Fruit fly (Drosophila melanogaster) whole organism, embryonic: ENCODE data around the gene mRpL49.

Experiments used
- Awh ChIP-seq: fragments of 200-800 bp; sonication (Bioruptor generic); IDR thresholded peaks from 2 replicates; pipeline ENCODE4, ENCODE4 v1.3.6; 2022; ENCODE audit warnings: missing biosample characterization, missing genetic modification characterization
- BEAF-32 ChIP-seq: fragments of 200-800 bp; sonication (Bioruptor generic); optimal IDR thresholded peaks from 3 replicates; lab custom pipeline; 2017; ENCODE audit warnings: missing biosample characterization, missing genetic modification characterization, mild to moderate bottlenecking, moderate library complexity, missing genetic modification reagents
- Bgb ChIP-seq: fragments of 200-800 bp; sonication (Bioruptor generic); IDR thresholded peaks from 2 replicates; pipeline ENCODE4 v1.3.6; 2022; ENCODE audit warnings: missing biosample characterization, missing genetic modification characterization; ENCODE audit not compliant: partially characterized antibody
- CG1024 ChIP-seq: fragments of 200-800 bp; sonication (Bioruptor generic); IDR thresholded peaks from 2 replicates; pipeline ENCODE4 v1.3.6; 2022; ENCODE audit warnings: missing biosample characterization, missing genetic modification characterization
- CG11560 ChIP-seq: fragments of 200-800 bp; sonication (Bioruptor generic); IDR thresholded peaks from 3 replicates; pipeline ENCODE4 v1.3.6; 2022; ENCODE audit warnings: missing biosample characterization, missing genetic modification characterization
- CG14860 ChIP-seq: fragments of 200-800 bp; sonication (Bioruptor generic); IDR thresholded peaks from 3 replicates; pipeline ENCODE4 v1.3.6; 2022; ENCODE audit warnings: missing biosample characterization, missing genetic modification characterization; ENCODE audit not compliant: partially characterized antibody
- CG1603 ChIP-seq: fragments of 200-800 bp; sonication (Bioruptor generic); optimal IDR thresholded peaks from 2 replicates; lab custom pipeline; 2019; ENCODE audit warnings: missing biosample characterization, mild to moderate bottlenecking, missing genetic modification characterization, moderate library complexity
- CG16813 ChIP-seq: fragments of 200-800 bp; sonication (Bioruptor generic); IDR thresholded peaks from 3 replicates; pipeline ENCODE4 v1.3.6; 2022; ENCODE audit warnings: missing biosample characterization, missing genetic modification characterization; ENCODE audit not compliant: partially characterized antibody
- CG17568 ChIP-seq: fragments of 200-800 bp; sonication (Bioruptor generic); optimal IDR thresholded peaks from 2 replicates; lab custom pipeline; 2018; ENCODE audit warnings: missing biosample characterization, mild to moderate bottlenecking, missing genetic modification characterization, moderate library complexity
- CG31441 ChIP-seq: fragments of 200-800 bp; sonication (Bioruptor generic); IDR thresholded peaks from 2 replicates; pipeline ENCODE4 v1.3.6; 2022; ENCODE audit warnings: missing biosample characterization, missing genetic modification characterization
- CG43689 ChIP-seq: fragments of 200-800 bp; sonication (Bioruptor generic); IDR thresholded peaks from 2 replicates; pipeline ENCODE4 v1.3.6; 2022; ENCODE audit warnings: missing biosample characterization, missing genetic modification characterization
- CG6765 ChIP-seq: fragments of 200-800 bp; sonication (Bioruptor generic); optimal IDR thresholded peaks from 3 replicates; lab custom pipeline; 2017; ENCODE audit warnings: missing biosample characterization, mild to moderate bottlenecking, missing genetic modification characterization
- CG6791 ChIP-seq: fragments of 200-800 bp; sonication (Bioruptor generic); IDR thresholded peaks from 3 replicates; pipeline ENCODE4 v1.3.6; 2022; ENCODE audit warnings: missing biosample characterization, missing genetic modification characterization; ENCODE audit not compliant: partially characterized antibody
- CG6813 ChIP-seq: fragments of 200-800 bp; sonication (Bioruptor generic); optimal IDR thresholded peaks from 2 replicates; lab custom pipeline; 2017; ENCODE audit warnings: missing biosample characterization, missing genetic modification characterization, mild to moderate bottlenecking, moderate library complexity, missing genetic modification reagents
- CG7963 ChIP-seq: fragments of 200-800 bp; sonication (Bioruptor generic); IDR thresholded peaks from 3 replicates; pipeline ENCODE4 v1.3.6; 2022; ENCODE audit warnings: missing biosample characterization, missing genetic modification characterization; ENCODE audit not compliant: partially characterized antibody
- CG8089 ChIP-seq: fragments of 200-800 bp; sonication (Bioruptor generic); optimal IDR thresholded peaks from 3 replicates; lab custom pipeline; 2016; ENCODE audit warnings: missing biosample characterization, missing genetic modification characterization
- CG8478 ChIP-seq: fragments of >200 bp; optimal IDR thresholded peaks from 2 replicates; lab custom pipeline; 2018
- CG9609 ChIP-seq: fragments of 200-800 bp; sonication (Bioruptor generic); optimal IDR thresholded peaks from 3 replicates; lab custom pipeline; 2016; ENCODE audit warnings: missing biosample characterization, missing genetic modification characterization
- CHES-1-like ChIP-seq: fragments of 200-800 bp; sonication (Bioruptor generic); optimal IDR thresholded peaks from 2 replicates; lab custom pipeline; 2016; ENCODE audit warnings: missing biosample characterization, missing genetic modification characterization
- Dbx ChIP-seq: fragments of 200-800 bp; sonication (Bioruptor generic); IDR thresholded peaks from 3 replicates; pipeline ENCODE4 v1.3.6; 2022; ENCODE audit warnings: missing biosample characterization, missing genetic modification characterization
- Deaf1 ChIP-seq: fragments of 200-800 bp; optimal IDR thresholded peaks from 3 replicates; lab custom pipeline; 2019; ENCODE audit warnings: missing biosample characterization, mild to moderate bottlenecking, missing genetic modification characterization, moderate library complexity
- Dref ChIP-seq: fragments of 200-800 bp; sonication (Bioruptor generic); IDR thresholded peaks from 2 replicates; pipeline ENCODE4 v1.3.6; 2022; ENCODE audit warnings: missing biosample characterization, missing genetic modification characterization
- Elba2 ChIP-seq: fragments of 200-800 bp; sonication (Bioruptor generic); optimal IDR thresholded peaks from 3 replicates; lab custom pipeline; 2016; ENCODE audit warnings: missing biosample characterization, missing genetic modification characterization
- Fer1 ChIP-seq: fragments of 200-800 bp; sonication (Bioruptor generic); optimal IDR thresholded peaks from 2 replicates; lab custom pipeline; 2017; ENCODE audit warnings: missing biosample characterization, mild to moderate bottlenecking, missing genetic modification characterization
- Hr3 ChIP-seq: fragments of 200-800 bp; sonication (Bioruptor generic); optimal IDR thresholded peaks from 3 replicates; lab custom pipeline; 2016; ENCODE audit warnings: missing biosample characterization, missing genetic modification characterization
- Lim3 ChIP-seq: fragments of 200-800 bp; sonication (Bioruptor generic); IDR thresholded peaks from 2 replicates; pipeline ENCODE4 v1.3.6; 2022; ENCODE audit warnings: missing biosample characterization, missing genetic modification characterization
- MESR4 ChIP-seq: fragments of 200-800 bp; sonication (Bioruptor generic); optimal IDR thresholded peaks from 2 replicates; lab custom pipeline; 2018; ENCODE audit warnings: missing biosample characterization, mild to moderate bottlenecking, missing genetic modification characterization, moderate library complexity
- Poxn ChIP-seq: fragments of 200-800 bp; sonication (Bioruptor generic); IDR thresholded peaks from 2 replicates; pipeline ENCODE4 v1.3.6; 2022; ENCODE audit warnings: missing biosample characterization, missing genetic modification characterization
- Rfx ChIP-seq: fragments of 200-800 bp; sonication (Bioruptor generic); IDR thresholded peaks from 2 replicates; pipeline ENCODE4 v1.3.6; 2022; ENCODE audit warnings: missing biosample characterization, missing genetic modification characterization
- Sox102F ChIP-seq: fragments of 200-800 bp; sonication (Bioruptor generic); optimal IDR thresholded peaks from 2 replicates; lab custom pipeline; 2018; ENCODE audit warnings: missing biosample characterization, mild to moderate bottlenecking, missing genetic modification characterization, moderate library complexity
- Spps ChIP-seq: fragments of 200-800 bp; sonication (Bioruptor generic); optimal IDR thresholded peaks from 2 replicates; lab custom pipeline; 2018; ENCODE audit warnings: missing biosample characterization, mild to moderate bottlenecking, missing genetic modification characterization
- Vsx1 ChIP-seq: fragments of 200-800 bp; sonication (Bioruptor generic); optimal IDR thresholded peaks from 2 replicates; lab custom pipeline; 2017; ENCODE audit warnings: missing biosample characterization, mild to moderate bottlenecking, missing genetic modification characterization, missing genetic modification reagents
- bcd ChIP-seq: fragments of 200-800 bp; sonication (Bioruptor generic); optimal IDR thresholded peaks from 2 replicates; lab custom pipeline; 2017; ENCODE audit warnings: missing biosample characterization, mild to moderate bottlenecking, missing genetic modification characterization
- disco-r ChIP-seq: fragments of 200-800 bp; sonication (Bioruptor generic); optimal IDR thresholded peaks from 2 replicates; lab custom pipeline; 2016; ENCODE audit warnings: missing biosample characterization, missing genetic modification characterization
- dpn ChIP-seq, 2 experiments: fragments of 200-800 bp; sonication (Bioruptor generic); optimal IDR thresholded peaks; 3 replicates each; lab custom pipeline; 2016; ENCODE audit warnings: missing biosample characterization in 2 of 2, missing genetic modification characterization in 2 of 2
- en ChIP-seq: fragments of 200-800 bp; sonication (Bioruptor generic); optimal IDR thresholded peaks from 2 replicates; lab custom pipeline; 2016; ENCODE audit warnings: missing biosample characterization, missing genetic modification characterization
- exex ChIP-seq: fragments of 200-800 bp; sonication (Bioruptor generic); optimal IDR thresholded peaks from 4 replicates; lab custom pipeline; 2018; ENCODE audit warnings: missing biosample characterization, mild to moderate bottlenecking, missing genetic modification characterization, moderate library complexity
- fd96Cb ChIP-seq: fragments of 200-800 bp; sonication (Bioruptor generic); optimal IDR thresholded peaks from 2 replicates; lab custom pipeline; 2018; ENCODE audit warnings: missing biosample characterization, mild to moderate bottlenecking, missing genetic modification characterization, moderate library complexity
- gfzf ChIP-seq: fragments of 200-800 bp; sonication (Bioruptor generic); optimal IDR thresholded peaks from 2 replicates; lab custom pipeline; 2016; ENCODE audit warnings: missing biosample characterization, mild to moderate bottlenecking, missing genetic modification characterization, moderate library complexity
- h ChIP-seq: fragments of >200 bp; optimal IDR thresholded peaks from 2 replicates; lab custom pipeline; 2017
- hbn ChIP-seq: fragments of 200-800 bp; sonication (Bioruptor generic); IDR thresholded peaks from 2 replicates; pipeline ENCODE4 v1.3.6; 2022; ENCODE audit warnings: missing biosample characterization, missing genetic modification characterization; ENCODE audit not compliant: partially characterized antibody
- inv ChIP-seq: fragments of 200-800 bp; sonication (Bioruptor generic); IDR thresholded peaks from 2 replicates; pipeline ENCODE4 v1.3.6; 2022; ENCODE audit warnings: missing biosample characterization, missing genetic modification characterization; ENCODE audit not compliant: partially characterized antibody
- knrl ChIP-seq: fragments of 200-800 bp; sonication (Bioruptor generic); IDR thresholded peaks from 3 replicates; pipeline ENCODE4 v1.3.6; 2022; ENCODE audit warnings: missing biosample characterization, missing genetic modification characterization; ENCODE audit not compliant: partially characterized antibody
- lola ChIP-seq, 3 experiments: fragments of >200 bp in 2 of 3; fragments of 200-800 bp in 1 of 3; sonication (Bioruptor generic) in 1 of 3; optimal IDR thresholded peaks; 2 replicates each; lab custom pipeline; 2017 to 2019; ENCODE audit warnings: missing biosample characterization in 3 of 3, missing genetic modification characterization in 3 of 3, mild to moderate bottlenecking in 1 of 3, moderate library complexity in 1 of 3
- luna ChIP-seq: fragments of 200-800 bp; sonication (Bioruptor generic); optimal IDR thresholded peaks from 2 replicates; lab custom pipeline; 2016; ENCODE audit warnings: missing biosample characterization, missing genetic modification characterization
- mam ChIP-seq: fragments of 200-800 bp; sonication (Bioruptor generic); optimal IDR thresholded peaks from 3 replicates; lab custom pipeline; 2016; ENCODE audit warnings: missing biosample characterization, missing genetic modification characterization
- nau ChIP-seq: fragments of 200-800 bp; sonication (Bioruptor generic); optimal IDR thresholded peaks from 3 replicates; lab custom pipeline; 2017; ENCODE audit warnings: missing biosample characterization, mild to moderate bottlenecking, missing genetic modification characterization, missing genetic modification reagents
- row ChIP-seq: fragments of 200-800 bp; sonication (Bioruptor generic); IDR thresholded peaks from 3 replicates; pipeline ENCODE4 v1.3.6; 2022; ENCODE audit warnings: missing biosample characterization, missing genetic modification characterization
- twi ChIP-seq: fragments of 200-800 bp; optimal IDR thresholded peaks from 2 replicates; lab custom pipeline; 2019; ENCODE audit warnings: missing biosample characterization, mild to moderate bottlenecking, missing genetic modification characterization, moderate library complexity
- vfl ChIP-seq: fragments of 200-800 bp; sonication (Bioruptor generic); optimal IDR thresholded peaks from 2 replicates; lab custom pipeline; 2016; ENCODE audit warnings: missing biosample characterization, missing genetic modification characterization
- zfh1 ChIP-seq: fragments of 200-800 bp; sonication (Bioruptor generic); IDR thresholded peaks from 3 replicates; pipeline ENCODE4 v1.3.6; 2022; ENCODE audit warnings: missing biosample characterization, missing genetic modification characterization

mRpL49 gene

DNA sequence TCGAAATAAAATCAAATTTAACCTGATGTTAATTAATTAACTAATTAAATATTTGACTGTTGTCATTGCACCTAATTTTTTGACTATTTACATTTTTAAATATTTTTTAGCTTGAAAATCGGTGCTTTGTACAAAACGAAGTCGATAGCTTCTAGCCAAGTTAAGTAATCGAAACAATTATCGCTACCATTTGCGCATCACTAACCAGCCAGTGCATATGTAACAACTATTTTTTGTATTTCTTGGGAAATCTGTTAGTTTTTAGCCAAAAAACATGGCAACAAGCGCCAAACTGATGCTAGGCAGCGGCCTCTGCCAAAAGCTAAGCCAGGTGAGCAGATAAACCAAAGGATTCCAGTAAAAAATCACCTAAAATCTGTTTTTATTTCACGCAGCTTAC lies at the start of gene mRpL49 (continued):
- no peak for TF ChIP-seq CG6765 (GFP tag; lab: Kevin White, UChicago)
- TF ChIP-seq CG16813, result no peak; the same call in 2 of the 3 replicates
- TF ChIP-seq h (lab: Kevin White, UChicago), result no peak
- no peak for TF ChIP-seq inv (GFP tag; lab: Robert Waterston, UW)
- TF ChIP-seq CG1603 (tag; lab: Kevin White, UChicago), result peak; percentile 1
- TF ChIP-seq disco-r (GFP tag; lab: Kevin White, UChicago), result no peak
- no peak for TF ChIP-seq CG11560 (tag; lab: Robert Waterston, UW)
- TF ChIP-seq Fer1 (GFP tag; lab: Kevin White, UChicago), result no peak
- TF ChIP-seq zfh1 (GFP tag; lab: Robert Waterston, UW), result no peak
- no peak; the same call in 2 of the 3 replicates for TF ChIP-seq CG6791 (GFP tag; lab: Robert Waterston, UW)
- TF ChIP-seq CHES-1-like (GFP tag; lab: Kevin White, UChicago), result no peak
- TF ChIP-seq CG17568 (GFP tag; lab: Kevin White, UChicago), result no peak
- TF ChIP-seq BEAF-32 (GFP tag; lab: Kevin White, UChicago), result peak; percentile 48
- no peak for TF ChIP-seq Poxn (GFP tag; lab: Robert Waterston, UW)
- TF ChIP-seq twi (tag; lab: Kevin White, UChicago), result no peak
- no peak for TF ChIP-seq CG9609 (GFP tag; lab: Kevin White, UChicago)
- peak; percentile 46; the same call in 2 of the 3 replicates for TF ChIP-seq row (GFP tag; lab: Robert Waterston, UW)
- peak; percentile 41 for TF ChIP-seq MESR4 (GFP tag; lab: Kevin White, UChicago)
- no peak for TF ChIP-seq Vsx1 (GFP tag; lab: Kevin White, UChicago)
- no peak for TF ChIP-seq gfzf (GFP tag; lab: Kevin White, UChicago)
- no peak for TF ChIP-seq CG1024 (GFP tag; lab: Robert Waterston, UW)
- TF ChIP-seq CG8478 (lab: Kevin White, UChicago), result no peak
- no peak for TF ChIP-seq vfl (GFP tag; lab: Kevin White, UChicago)
- no peak for TF ChIP-seq CG8089 (GFP tag; lab: Kevin White, UChicago)
- TF ChIP-seq luna (GFP tag; lab: Kevin White, UChicago), result no peak
- peak; percentile 47; the same call in 1 of the 3 replicates for TF ChIP-seq CG14860 (GFP tag; lab: Robert Waterston, UW)
- TF ChIP-seq Deaf1, result no peak
- TF ChIP-seq Elba2 (GFP tag; lab: Kevin White, UChicago), result no peak
- no peak for TF ChIP-seq Rfx (GFP tag; lab: Robert Waterston, UW)
- TF ChIP-seq Spps (tag; lab: Kevin White, UChicago), result no peak
- TF ChIP-seq Awh (GFP tag; lab: Robert Waterston, UW), result no peak
- no peak for TF ChIP-seq Lim3 (GFP tag; lab: Robert Waterston, UW)
- no peak for TF ChIP-seq bcd (GFP tag; lab: Kevin White, UChicago)
- TF ChIP-seq dpn (GFP tag; optimal IDR thresholded peaks at IDR 0.05; lab: Kevin White, UChicago), result no peak
- TF ChIP-seq lola (GFP tag; optimal IDR thresholded peaks at IDR 0.05; lab: Kevin White, UChicago), result no peak
- TF ChIP-seq CG6813 (GFP tag; lab: Kevin White, UChicago), result no peak
- no peak for TF ChIP-seq en
- no peak for TF ChIP-seq Dbx (GFP tag; lab: Robert Waterston, UW)
- no peak for TF ChIP-seq CG43689 (GFP tag; lab: Robert Waterston, UW)
- no peak for TF ChIP-seq CG31441
- TF ChIP-seq nau (GFP tag; lab: Kevin White, UChicago), result no peak
- peak; percentile 47; the same call in 1 of the 2 replicates for TF ChIP-seq Bgb
- TF ChIP-seq knrl, result 0 out of 3 replicates have a peak, but pooled peaks have one; percentile 33
- no peak for TF ChIP-seq fd96Cb
- TF ChIP-seq Dref (GFP tag; lab: Robert Waterston, UW), result peak; percentile 71
- no peak for TF ChIP-seq Sox102F (GFP tag; lab: Kevin White, UChicago)
- 0 out of 3 replicates have a peak, but pooled peaks have one; percentile 6 for TF ChIP-seq CG7963 (GFP tag; lab: Robert Waterston, UW)
- TF ChIP-seq exex (tag; lab: Kevin White, UChicago), result no peak
- 0 out of 2 replicates have a peak, but pooled peaks have one; percentile 24 for TF ChIP-seq hbn (GFP tag; lab: Robert Waterston, UW)
- TF ChIP-seq Hr3 (GFP tag; lab: Kevin White, UChicago), result no peak
- TF ChIP-seq mam (GFP tag; lab: Kevin White, UChicago), result no peak
